Fruit fly (Drosophila melanogaster): ENCODE measurements around the gene CG15201.
A peak's percentile ranks its signal among the peaks of the same experiment; 100 is the strongest.

DNA sequence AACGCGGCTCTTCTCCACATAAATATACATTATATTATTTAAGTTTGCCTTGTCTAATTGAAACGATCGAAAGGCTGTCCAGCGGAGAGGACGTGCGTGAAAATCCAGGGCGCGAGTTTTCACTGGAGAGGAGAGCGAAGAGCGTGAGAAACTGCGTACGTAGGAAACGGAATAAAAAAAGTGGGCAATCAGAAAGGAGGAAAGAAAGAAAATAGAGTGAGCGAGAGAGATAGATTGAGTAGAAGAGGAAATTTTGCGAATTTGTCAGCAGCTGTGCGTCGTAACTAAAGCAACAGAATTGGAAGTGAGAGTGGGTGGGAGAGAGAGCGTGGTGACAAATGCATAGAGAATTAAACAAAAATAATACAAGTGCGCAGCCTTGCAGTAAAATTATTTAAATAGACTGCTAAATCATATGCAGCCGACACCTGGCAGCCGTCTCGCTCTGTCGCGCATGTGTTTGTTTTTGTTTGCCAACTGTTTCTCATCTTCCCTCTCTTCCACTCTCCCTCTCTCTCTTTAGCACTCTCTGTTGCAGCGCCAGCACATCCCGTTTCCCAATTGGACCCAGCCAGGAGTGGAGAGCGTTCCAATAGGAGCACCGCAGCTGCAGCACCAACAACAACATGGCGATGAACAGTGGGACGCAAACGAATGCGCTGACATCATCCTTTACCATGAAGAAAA, 10.7 kb downstream of the CG15201 start:
- TF ChIP-seq CG8478 (optimal IDR thresholded peaks at IDR 0.05) = no peak
- TF ChIP-seq CTCF (optimal IDR thresholded peaks at IDR 0.05) = peak; percentile 1 to 18
